Fruit fly (Drosophila melanogaster) S2 (cell line): ENCODE data around the gene DIP-zeta.

ENCODE experiments used
- CG8478 ChIP-seq: fragments of >200 bp; optimal IDR thresholded peaks from 2 replicates; lab custom pipeline; 2018
- CTCF ChIP-seq, 2 experiments: fragments of >200 bp; optimal IDR thresholded peaks; 2 replicates each; lab custom pipeline; 2018

DNA sequence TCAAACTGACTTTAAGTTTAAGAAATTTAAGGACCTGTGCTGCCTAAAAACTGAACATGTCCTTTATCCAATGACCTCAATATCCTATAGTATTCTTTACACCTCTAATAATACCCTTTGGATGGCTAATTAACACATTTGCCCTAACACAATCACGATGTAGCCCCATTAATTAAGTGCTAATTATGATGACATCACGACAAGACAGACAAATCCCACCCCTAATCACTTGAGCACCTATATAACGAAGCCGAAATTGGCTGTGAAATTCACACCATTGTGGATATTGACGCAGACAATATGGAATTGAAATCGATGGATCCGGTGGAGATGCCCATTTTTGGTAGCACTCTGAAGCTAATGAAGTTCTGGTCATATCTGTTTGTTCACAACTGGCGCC lies 40.5 kb upstream of the DIP-zeta start, which contains the start of gene Or30a:
- TF ChIP-seq CG8478 (lab: Kevin White, UChicago) (no peak), CTCF (optimal IDR thresholded peaks at IDR 0.05; lab: Kevin White, UChicago) (no peak)
